Fruit fly (Drosophila melanogaster): ENCODE results near the gene CG42375.

DNA sequence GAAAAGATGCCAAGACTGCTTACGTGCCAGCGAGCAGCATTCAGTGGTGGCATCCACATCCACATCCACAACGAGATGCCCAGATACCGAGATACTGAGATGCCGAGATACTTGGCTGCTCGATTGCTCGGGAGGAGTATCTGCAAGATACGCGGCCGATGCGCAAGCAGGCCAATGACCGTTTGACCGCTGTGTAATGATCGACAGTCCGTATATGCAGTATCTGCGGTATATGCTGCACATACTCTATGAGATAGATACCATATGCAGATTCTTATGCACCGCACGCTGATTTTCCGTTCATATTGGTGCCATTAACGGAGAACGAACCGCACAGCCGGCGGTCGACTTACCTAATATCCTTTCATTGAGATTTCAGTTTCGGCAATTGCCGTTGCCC is 29.8 kb downstream of the CG42375 start:
- TF ChIP-seq fru (GFP tag; optimal IDR thresholded peaks at IDR 0.05): no peak
- no peak for TF ChIP-seq dl (GFP tag; optimal IDR thresholded peaks at IDR 0.05; ENCODE audit: insufficient read depth in 1 of 2, partially characterized antibody in 2 of 2)
- no peak for TF ChIP-seq usp (GFP tag; optimal IDR thresholded peaks at IDR 0.05)
- TF ChIP-seq br (GFP tag; optimal IDR thresholded peaks at IDR 0.05): no peak
- no peak for TF ChIP-seq lola (GFP tag; optimal IDR thresholded peaks at IDR 0.05)
- no peak for TF ChIP-seq CrebA (GFP tag; optimal IDR thresholded peaks at IDR 0.05; ENCODE audit: borderline replicate concordance)
- TF ChIP-seq Myc (optimal IDR thresholded peaks at IDR 0.05): no peak
- TF ChIP-seq jim (GFP tag; optimal IDR thresholded peaks at IDR 0.05): no peak
- TF ChIP-seq sage (GFP tag; optimal IDR thresholded peaks at IDR 0.05): no peak

Data from whole organism, wandering third instar larva.